In the genomic region with DNA sequence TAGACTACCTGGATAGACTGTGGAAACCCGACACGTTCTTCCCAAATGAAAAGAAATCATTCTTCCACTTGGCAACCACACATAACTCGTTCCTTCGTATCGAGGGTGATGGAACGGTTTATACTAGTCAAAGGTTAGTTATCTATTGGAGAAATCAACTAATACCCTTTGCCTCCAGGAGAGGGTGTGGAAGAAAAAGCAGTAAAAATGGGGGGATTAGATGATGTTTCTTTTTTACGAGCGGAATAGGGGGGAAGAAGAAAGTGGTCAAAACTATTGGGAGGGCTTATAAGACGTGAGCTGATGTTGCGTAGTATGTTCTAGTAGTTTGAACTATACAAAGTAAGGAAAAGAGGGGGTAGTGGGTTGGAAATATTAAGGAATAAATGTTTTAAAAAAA, we compare ENCODE assay signal across 2 worm cellular contexts.
TF ChIP-seq lines count a peak whose summit lies in the region.

No protein-coding gene starts in this region.

TF ChIP-seq in whole organism, L2 larva, 48 proteins besides CTCF, POLR2A, EP300 and RAD21:
- peak; percentile 72 for TF ChIP-seq mab-5 (tag; optimal IDR thresholded peaks at IDR 0.05; lab: Kevin White, UChicago)
- TF ChIP-seq unc-55 (GFP tag; optimal IDR thresholded peaks at IDR 0.05; lab: Kevin White, UChicago), result peak; percentile 75
- no peak for TF ChIP-seq fos-1 (tag; optimal IDR thresholded peaks at IDR 0.05; lab: Kevin White, UChicago)

TF ChIP-seq in whole organism, L3 larva, 47 proteins besides CTCF, POLR2A, EP300 and RAD21:
- TF ChIP-seq hmg-11 (tag; optimal IDR thresholded peaks at IDR 0.05; lab: Kevin White, UChicago) (no peak), elt-1 (tag; optimal IDR thresholded peaks at IDR 0.05; lab: Kevin White, UChicago) (peak; percentile 64)
